Fruit fly (Drosophila melanogaster) S2 (cell line): Measurements from ENCODE around the gene Task7.

Source experiments
- CG8478 ChIP-seq: fragments of >200 bp; optimal IDR thresholded peaks from 2 replicates; lab custom pipeline; 2018
- CTCF ChIP-seq, 2 experiments: fragments of >200 bp; optimal IDR thresholded peaks; 2 replicates each; lab custom pipeline; 2018

Task7 gene

dm6 chr3R:9380970-9381369, 31.1 kb downstream of the Task7 start:
- no peak for TF ChIP-seq CG8478 (lab: Kevin White, UChicago)
- TF ChIP-seq CTCF (optimal IDR thresholded peaks at IDR 0.05; lab: Kevin White, UChicago): no peak

dm6 chr3R:9378644-9379411, 33.3 kb downstream of the Task7 start:
- TF ChIP-seq CTCF (optimal IDR thresholded peaks at IDR 0.05; lab: Kevin White, UChicago): no peak
- TF ChIP-seq CG8478 (lab: Kevin White, UChicago): no peak

- TF ChIP-seq CTCF (optimal IDR thresholded peaks at IDR 0.05; lab: Kevin White, UChicago) (no peak), CG8478 (lab: Kevin White, UChicago) (no peak)
Measured at dm6 chr3R:9376789-9377188, 35.3 kb downstream of the Task7 start.

dm6 chr3R:9370413-9370812, 41.7 kb downstream of the Task7 start:
- TF ChIP-seq CTCF (optimal IDR thresholded peaks at IDR 0.05; lab: Kevin White, UChicago): no peak
- TF ChIP-seq CG8478 (lab: Kevin White, UChicago): no peak

- no peak for TF ChIP-seq CG8478 (lab: Kevin White, UChicago)
- no peak for TF ChIP-seq CTCF (optimal IDR thresholded peaks at IDR 0.05; lab: Kevin White, UChicago)
Measured at dm6 chr3R:9365893-9366500, 46.1 kb downstream of the Task7 start.

- no peak for TF ChIP-seq CG8478 (lab: Kevin White, UChicago)
- TF ChIP-seq CTCF (optimal IDR thresholded peaks at IDR 0.05; lab: Kevin White, UChicago): no peak
Measured at dm6 chr3R:9365121-9365520, 47.0 kb downstream of the Task7 start, which contains the start of gene Srr. Gene Srr, plus strand, starts transcription at chr3R:9365398.

- TF ChIP-seq CG8478 (lab: Kevin White, UChicago): no peak
Measured at dm6 chr3R:9363066-9363719, 48.9 kb downstream of the Task7 start, which contains the start of gene CG18473. Gene CG18473, plus strand, starts transcription at chr3R:9363305.
